Worm (Caenorhabditis elegans): ENCODE data around the gene dao-6.

The dao-6 gene

ce11 chrIII:9765465-9765900 is 29.5 kb upstream of the dao-6 start:
- TF ChIP-seq unc-55 (GFP tag; optimal IDR thresholded peaks at IDR 0.05) (peak; percentile 96), F13H6.1 (tag; optimal IDR thresholded peaks at IDR 0.05) (peak; percentile 99), zag-1 (tag; optimal IDR thresholded peaks at IDR 0.05) (peak; percentile 94), sma-3 (GFP tag; optimal IDR thresholded peaks at IDR 0.05) (peak; percentile 100), crh-2 (tag; optimal IDR thresholded peaks at IDR 0.05) (peak; percentile 99), ztf-4 (tag; optimal IDR thresholded peaks at IDR 0.05) (peak; percentile 99), fos-1 (tag; optimal IDR thresholded peaks at IDR 0.05) (peak; percentile 96), nhr-12 (tag; optimal IDR thresholded peaks at IDR 0.05) (peak; percentile 61), elt-1 (tag; optimal IDR thresholded peaks at IDR 0.05) (peak; percentile 57), nhr-21 (tag; optimal IDR thresholded peaks at IDR 0.05) (peak; percentile 98), ZK546.5 (tag; optimal IDR thresholded peaks at IDR 0.05) (peak; percentile 91), C34F6.9 (tag; optimal IDR thresholded peaks at IDR 0.05) (peak; percentile 100), alr-1 (tag; optimal IDR thresholded peaks at IDR 0.05) (no peak), nhr-129 (tag; optimal IDR thresholded peaks at IDR 0.05) (peak; percentile 98), mdl-1 (tag; optimal IDR thresholded peaks at IDR 0.05) (peak; percentile 97 to 99), unc-39 (tag; optimal IDR thresholded peaks at IDR 0.05) (peak; percentile 35), unc-62 (GFP tag; optimal IDR thresholded peaks at IDR 0.05) (peak; percentile 83), ceh-16 (tag; optimal IDR thresholded peaks at IDR 0.05) (peak; percentile 99), mab-5 (tag; optimal IDR thresholded peaks at IDR 0.05) (peak; percentile 77), ztf-1 (GFP tag; conservative IDR thresholded peaks at IDR 0.05) (0 out of 2 replicates have a peak, but pooled peaks have one; percentile 45), nhr-11 (tag; optimal IDR thresholded peaks at IDR 0.05) (no peak), Y55F3AM.14 (GFP tag; optimal IDR thresholded peaks at IDR 0.05) (peak; percentile 99), nhr-10 (tag; optimal IDR thresholded peaks at IDR 0.05) (peak; percentile 90), lin-39 (tag; optimal IDR thresholded peaks at IDR 0.05) (no peak), lin-13 (GFP tag; optimal IDR thresholded peaks at IDR 0.05) (peak; percentile 97), nhr-6 (tag; optimal IDR thresholded peaks at IDR 0.05) (peak; percentile 94), sem-4 (tag; optimal IDR thresholded peaks at IDR 0.05) (peak; percentile 98), egl-27 (tag; optimal IDR thresholded peaks at IDR 0.05) (peak; percentile 96), nhr-237 (tag; optimal IDR thresholded peaks at IDR 0.05) (peak; percentile 71), nhr-23 (tag; optimal IDR thresholded peaks at IDR 0.05) (no peak), skn-1 (tag; optimal IDR thresholded peaks at IDR 0.05) (peak; percentile 41), ceh-82 (tag; optimal IDR thresholded peaks at IDR 0.05) (peak; percentile 86), peb-1 (tag; optimal IDR thresholded peaks at IDR 0.05) (peak; percentile 21), snpc-4 (tag; optimal IDR thresholded peaks at IDR 0.05) (peak; percentile 86), dmd-4 (tag; optimal IDR thresholded peaks at IDR 0.05) (no peak), nhr-25 (tag; optimal IDR thresholded peaks at IDR 0.05) (peak; percentile 98), mbf-1 (tag; optimal IDR thresholded peaks at IDR 0.05) (no peak), aly-2 (tag; optimal IDR thresholded peaks at IDR 0.05) (no peak), ztf-11 (tag; optimal IDR thresholded peaks at IDR 0.05) (no peak), lin-11 (tag; optimal IDR thresholded peaks at IDR 0.05) (peak; percentile 98), sma-9 (GFP tag; optimal IDR thresholded peaks at IDR 0.05) (peak; percentile 98), sma-9 (tag; optimal IDR thresholded peaks at IDR 0.05) (no peak), elt-3 (tag; optimal IDR thresholded peaks at IDR 0.05) (no peak), ama-1 (optimal IDR thresholded peaks at IDR 0.05) (peak; percentile 95), blmp-1 (tag; optimal IDR thresholded peaks at IDR 0.05; ENCODE audit: insufficient read depth) (peak; percentile 83), R02D3.7 (tag; optimal IDR thresholded peaks at IDR 0.05) (peak; percentile 59), gmeb-1 (tag; optimal IDR thresholded peaks at IDR 0.05) (peak; percentile 93), nhr-77 (tag; optimal IDR thresholded peaks at IDR 0.05) (peak; percentile 47), lsy-2 (tag; optimal IDR thresholded peaks at IDR 0.05) (peak; percentile 99 to 100)

All from whole organism, L2 larva.